Worm (Caenorhabditis elegans): ENCODE measurements around the gene F44G4.7.

The F44G4.7 gene

ce11 chrII:9054604-9055003 is 49.6 kb upstream of the F44G4.7 start, which contains the start of gene chmp-7 (continued):
- TF ChIP-seq unc-30 (tag; optimal IDR thresholded peaks at IDR 0.05) (no peak), mep-1 (tag; optimal IDR thresholded peaks at IDR 0.05) (peak; percentile 99), fkh-8 (tag; optimal IDR thresholded peaks at IDR 0.05) (peak; percentile 79), nhr-77 (tag; optimal IDR thresholded peaks at IDR 0.05) (peak; percentile 81), unc-62 (GFP tag; optimal IDR thresholded peaks at IDR 0.05) (no peak), lir-3 (tag; optimal IDR thresholded peaks at IDR 0.05; ENCODE audit: poor library complexity) (peak; percentile 75), C16A3.4 (tag; optimal IDR thresholded peaks at IDR 0.05) (peak; percentile 96), alr-1 (tag; optimal IDR thresholded peaks at IDR 0.05; ENCODE audit: borderline replicate concordance) (no peak), xbp-1 (tag; optimal IDR thresholded peaks at IDR 0.05) (peak; percentile 79), ces-1 (GFP tag; optimal IDR thresholded peaks at IDR 0.05) (peak; percentile 57), grh-1 (GFP tag; IDR thresholded peaks at IDR 0.05) (peak; percentile 50; the same call in 1 of the 2 replicates), nhr-71 (tag; optimal IDR thresholded peaks at IDR 0.05) (peak; percentile 91), aly-2 (tag; optimal IDR thresholded peaks at IDR 0.05) (peak; percentile 83), hlh-4 (tag; optimal IDR thresholded peaks at IDR 0.05) (no peak), mab-9 (GFP tag; IDR thresholded peaks at IDR 0.05) (peak; percentile 44; the same call in 1 of the 2 replicates), unc-130 (tag; optimal IDR thresholded peaks at IDR 0.05) (peak; percentile 92), nhr-12 (tag; optimal IDR thresholded peaks at IDR 0.05) (no peak), lin-39 (tag; optimal IDR thresholded peaks at IDR 0.05) (peak; percentile 61), zag-1 (tag; optimal IDR thresholded peaks at IDR 0.05) (peak; percentile 52), nhr-28 (tag; optimal IDR thresholded peaks at IDR 0.05) (no peak), isw-1 (GFP tag; IDR thresholded peaks at IDR 0.05) (peak; percentile 80), irx-1 (tag; optimal IDR thresholded peaks at IDR 0.05) (peak; percentile 75), nhr-11 (tag; optimal IDR thresholded peaks at IDR 0.05) (no peak), pqm-1 (tag; optimal IDR thresholded peaks at IDR 0.05) (no peak), sox-4 (tag; optimal IDR thresholded peaks at IDR 0.05) (peak; percentile 31), nhr-85 (tag) (peak; percentile 92), nhr-90 (tag; optimal IDR thresholded peaks at IDR 0.05; ENCODE audit: poor library complexity) (peak; percentile 75), ceh-90 (tag; optimal IDR thresholded peaks at IDR 0.05) (no peak), dsc-1 (tag; optimal IDR thresholded peaks at IDR 0.05) (peak; percentile 71), swsn-7 (tag; optimal IDR thresholded peaks at IDR 0.05) (peak; percentile 87), tlp-1 (tag; optimal IDR thresholded peaks at IDR 0.05) (no peak), C34B4.2 (tag; optimal IDR thresholded peaks at IDR 0.05) (no peak), sup-37 (GFP tag; optimal IDR thresholded peaks at IDR 0.05) (peak; percentile 56), lin-15B (tag; optimal IDR thresholded peaks at IDR 0.05) (peak; percentile 81), nhr-19 (GFP tag; conservative IDR thresholded peaks at IDR 0.05) (peak; percentile 80), ztf-11 (tag; optimal IDR thresholded peaks at IDR 0.05) (peak in 1 of 2 experiments; percentile 58)

ce11 chrII:9053564-9053963 is 48.6 kb upstream of the F44G4.7 start, which contains the start of gene T24B8.7:
Gene T24B8.7 (minus strand): TSS chrII:9053664.
- TF ChIP-seq efl-1 (optimal IDR thresholded peaks at IDR 0.05), result no peak
- peak in 1 of 2 experiments; percentile 71 for TF ChIP-seq efl-1 (GFP tag; optimal IDR thresholded peaks at IDR 0.05 in 1 of 2)
- no peak for TF ChIP-seq ceh-8 (GFP tag; optimal IDR thresholded peaks at IDR 0.05)

- TF ChIP-seq nhr-71 (tag; optimal IDR thresholded peaks at IDR 0.05), result no peak
- TF ChIP-seq irx-1 (tag; optimal IDR thresholded peaks at IDR 0.05), result no peak
- no peak for TF ChIP-seq dsc-1 (tag; optimal IDR thresholded peaks at IDR 0.05)
- TF ChIP-seq F16B12.6 (tag; optimal IDR thresholded peaks at IDR 0.05), result no peak
- TF ChIP-seq ces-1 (GFP tag; optimal IDR thresholded peaks at IDR 0.05), result no peak
- no peak for TF ChIP-seq unc-30 (tag; optimal IDR thresholded peaks at IDR 0.05)
- no peak for TF ChIP-seq nhr-77 (tag; optimal IDR thresholded peaks at IDR 0.05)
- no peak for TF ChIP-seq elt-2 (tag; optimal IDR thresholded peaks at IDR 0.05)
- TF ChIP-seq sptf-1 (tag; optimal IDR thresholded peaks at IDR 0.05), result no peak
- TF ChIP-seq zip-4 (GFP tag; optimal IDR thresholded peaks at IDR 0.05), result no peak
- no peak for TF ChIP-seq Y116A8C.19 (tag; optimal IDR thresholded peaks at IDR 0.05; ENCODE audit: borderline replicate concordance)
- no peak for TF ChIP-seq hlh-4 (tag; optimal IDR thresholded peaks at IDR 0.05)
- TF ChIP-seq rnt-1 (tag; optimal IDR thresholded peaks at IDR 0.05), result no peak
- TF ChIP-seq fos-1 (tag; optimal IDR thresholded peaks at IDR 0.05), result no peak
- TF ChIP-seq hpl-2 (GFP tag; optimal IDR thresholded peaks at IDR 0.05), result no peak
- TF ChIP-seq lir-3 (tag; optimal IDR thresholded peaks at IDR 0.05; ENCODE audit: poor library complexity), result no peak
- no peak for TF ChIP-seq nhr-47 (tag; optimal IDR thresholded peaks at IDR 0.05)
- no peak for TF ChIP-seq ztf-4 (tag; optimal IDR thresholded peaks at IDR 0.05)
Measured at ce11 chrII:9042059-9042458, 37.1 kb upstream of the F44G4.7 start.

Data from whole organism, L1 larva.